Worm (Caenorhabditis elegans) whole organism, young adult: Measurements from ENCODE around the gene Y38F1A.7.

Source experiments
- F10E7.11 ChIP-seq: sonication (generic microtip); optimal IDR thresholded peaks from 2 replicates; lab custom pipeline; 2017; ENCODE audit warnings: mild to moderate bottlenecking, missing genetic modification characterization, moderate library complexity, missing compliant biosample characterization
- nhr-90 ChIP-seq: sonication (generic microtip); optimal IDR thresholded peaks from 2 replicates; lab custom pipeline; 2016; ENCODE audit warnings: missing genotype, mild to moderate bottlenecking, missing genetic modification characterization, missing compliant biosample characterization

ce11 chrII:12981980-12982575 lies 15.5 kb downstream of the Y38F1A.7 start:
- TF ChIP-seq F10E7.11 (tag; lab: Kevin White, UChicago) (no peak), nhr-90 (tag; lab: Kevin White, UChicago) (no peak)
